Worm (Caenorhabditis elegans): ENCODE results near the gene K11H12.9.

Gene K11H12.9

ce11 chrIV:620324-620723, 29.1 kb upstream of the K11H12.9 start:
- no peak for TF ChIP-seq sma-9 (GFP tag; optimal IDR thresholded peaks at IDR 0.05)
- TF ChIP-seq sma-9 (tag; optimal IDR thresholded peaks at IDR 0.05), result no peak
- TF ChIP-seq snpc-4 (tag; optimal IDR thresholded peaks at IDR 0.05), result peak; percentile 3
- peak; percentile 61 for TF ChIP-seq gmeb-1 (tag; optimal IDR thresholded peaks at IDR 0.05)
- peak; percentile 55 for TF ChIP-seq lin-13 (GFP tag; optimal IDR thresholded peaks at IDR 0.05)
- no peak for TF ChIP-seq nhr-25 (tag; optimal IDR thresholded peaks at IDR 0.05)
- TF ChIP-seq aly-2 (tag; optimal IDR thresholded peaks at IDR 0.05), result no peak
- peak; percentile 72 for TF ChIP-seq unc-55 (GFP tag; optimal IDR thresholded peaks at IDR 0.05)
- TF ChIP-seq sma-3 (GFP tag; optimal IDR thresholded peaks at IDR 0.05), result peak; percentile 37
- TF ChIP-seq fos-1 (tag; optimal IDR thresholded peaks at IDR 0.05), result peak; percentile 49
- TF ChIP-seq nhr-21 (tag; optimal IDR thresholded peaks at IDR 0.05), result peak; percentile 47
- TF ChIP-seq nhr-77 (tag; optimal IDR thresholded peaks at IDR 0.05), result peak; percentile 25
- TF ChIP-seq ztf-1 (GFP tag; conservative IDR thresholded peaks at IDR 0.05), result no peak
- no peak for TF ChIP-seq egl-27 (tag; optimal IDR thresholded peaks at IDR 0.05)
- no peak for TF ChIP-seq nhr-237 (tag; optimal IDR thresholded peaks at IDR 0.05)
- TF ChIP-seq crh-2 (tag; optimal IDR thresholded peaks at IDR 0.05), result no peak
- TF ChIP-seq ZK546.5 (tag; optimal IDR thresholded peaks at IDR 0.05), result no peak
- TF ChIP-seq nhr-11 (tag; optimal IDR thresholded peaks at IDR 0.05), result no peak
- TF ChIP-seq nhr-23 (tag; optimal IDR thresholded peaks at IDR 0.05), result no peak
- TF ChIP-seq Y55F3AM.14 (GFP tag; optimal IDR thresholded peaks at IDR 0.05), result no peak
- TF ChIP-seq nhr-129 (tag; optimal IDR thresholded peaks at IDR 0.05), result peak; percentile 68
- peak; percentile 40 for TF ChIP-seq C34F6.9 (tag; optimal IDR thresholded peaks at IDR 0.05)
- no peak for TF ChIP-seq F13H6.1 (tag; optimal IDR thresholded peaks at IDR 0.05)
- TF ChIP-seq lsy-2 (tag; optimal IDR thresholded peaks at IDR 0.05), result peak in 1 of 2 experiments; percentile 62
- no peak for TF ChIP-seq ztf-4 (tag; optimal IDR thresholded peaks at IDR 0.05)
- TF ChIP-seq lin-11 (tag; optimal IDR thresholded peaks at IDR 0.05), result peak; percentile 51

- TF ChIP-seq lin-39 (tag; optimal IDR thresholded peaks at IDR 0.05), result no peak
- TF ChIP-seq nhr-237 (tag; optimal IDR thresholded peaks at IDR 0.05), result no peak
- TF ChIP-seq ZK546.5 (tag; optimal IDR thresholded peaks at IDR 0.05), result no peak
- no peak for TF ChIP-seq snpc-4 (tag; optimal IDR thresholded peaks at IDR 0.05)
- no peak for TF ChIP-seq F13H6.1 (tag; optimal IDR thresholded peaks at IDR 0.05)
- no peak for TF ChIP-seq skn-1 (tag; optimal IDR thresholded peaks at IDR 0.05)
- TF ChIP-seq R02D3.7 (tag; optimal IDR thresholded peaks at IDR 0.05), result no peak
- TF ChIP-seq ama-1 (optimal IDR thresholded peaks at IDR 0.05), result no peak
- TF ChIP-seq ztf-4 (tag; optimal IDR thresholded peaks at IDR 0.05), result no peak
- no peak for TF ChIP-seq blmp-1 (tag; optimal IDR thresholded peaks at IDR 0.05; ENCODE audit: insufficient read depth)
- no peak for TF ChIP-seq nhr-10 (tag; optimal IDR thresholded peaks at IDR 0.05)
- no peak for TF ChIP-seq nhr-77 (tag; optimal IDR thresholded peaks at IDR 0.05)
- TF ChIP-seq sma-9 (GFP tag; optimal IDR thresholded peaks at IDR 0.05), result no peak
- TF ChIP-seq sma-9 (tag; optimal IDR thresholded peaks at IDR 0.05), result no peak
- no peak for TF ChIP-seq nhr-21 (tag; optimal IDR thresholded peaks at IDR 0.05)
- no peak for TF ChIP-seq nhr-6 (tag; optimal IDR thresholded peaks at IDR 0.05)
- TF ChIP-seq ztf-1 (GFP tag; conservative IDR thresholded peaks at IDR 0.05), result no peak
- TF ChIP-seq nhr-12 (tag; optimal IDR thresholded peaks at IDR 0.05), result no peak
- no peak for TF ChIP-seq dmd-4 (tag; optimal IDR thresholded peaks at IDR 0.05)
Observed at ce11 chrIV:622989-623388, 26.5 kb upstream of the K11H12.9 start.

- TF ChIP-seq elt-1 (tag; optimal IDR thresholded peaks at IDR 0.05), result no peak
- TF ChIP-seq ztf-11 (tag; optimal IDR thresholded peaks at IDR 0.05), result no peak
- TF ChIP-seq sma-9 (GFP tag; optimal IDR thresholded peaks at IDR 0.05), result no peak
- no peak for TF ChIP-seq sma-9 (tag; optimal IDR thresholded peaks at IDR 0.05)
- TF ChIP-seq lsy-2 (tag; optimal IDR thresholded peaks at IDR 0.05), result no peak
- no peak for TF ChIP-seq gmeb-1 (tag; optimal IDR thresholded peaks at IDR 0.05)
- TF ChIP-seq ama-1 (optimal IDR thresholded peaks at IDR 0.05), result no peak
- no peak for TF ChIP-seq blmp-1 (tag; optimal IDR thresholded peaks at IDR 0.05; ENCODE audit: insufficient read depth)
- TF ChIP-seq ZK546.5 (tag; optimal IDR thresholded peaks at IDR 0.05), result no peak
- no peak for TF ChIP-seq aly-2 (tag; optimal IDR thresholded peaks at IDR 0.05)
- TF ChIP-seq elt-3 (tag; optimal IDR thresholded peaks at IDR 0.05), result no peak
- no peak for TF ChIP-seq nhr-23 (tag; optimal IDR thresholded peaks at IDR 0.05)
- TF ChIP-seq ztf-1 (GFP tag; conservative IDR thresholded peaks at IDR 0.05), result no peak
- TF ChIP-seq lin-39 (tag; optimal IDR thresholded peaks at IDR 0.05), result no peak
Observed at ce11 chrIV:623876-624275, 25.6 kb upstream of the K11H12.9 start.
